Fruit fly (Drosophila melanogaster) whole organism, embryonic: ENCODE data around the gene CG45545.

Source experiments
- Atf6 ChIP-seq: fragments of 200-800 bp; sonication (Bioruptor generic); IDR thresholded peaks from 2 replicates; pipeline ENCODE4 v1.3.6; 2022; ENCODE audit warnings: missing biosample characterization, missing genetic modification characterization
- Bgb ChIP-seq: fragments of 200-800 bp; sonication (Bioruptor generic); IDR thresholded peaks from 2 replicates; pipeline ENCODE4 v1.3.6; 2022; ENCODE audit warnings: missing biosample characterization, missing genetic modification characterization; ENCODE audit not compliant: partially characterized antibody
- Bteb2 ChIP-seq: fragments of 200-800 bp; sonication (Bioruptor generic); optimal IDR thresholded peaks from 2 replicates; lab custom pipeline; 2016; ENCODE audit warnings: missing biosample characterization, missing genetic modification characterization
- CG10543 ChIP-seq: fragments of 200-800 bp; sonication (Bioruptor generic); optimal IDR thresholded peaks from 3 replicates; lab custom pipeline; 2017; ENCODE audit warnings: missing biosample characterization, mild to moderate bottlenecking, missing genetic modification characterization, moderate library complexity
- CG11456 ChIP-seq: fragments of 200-800 bp; sonication (Bioruptor generic); IDR thresholded peaks from 3 replicates; pipeline ENCODE4 v1.3.6; 2022; ENCODE audit warnings: missing biosample characterization, missing genetic modification characterization
- CG12769 ChIP-seq: fragments of 200-800 bp; sonication (Bioruptor generic); optimal IDR thresholded peaks from 2 replicates; lab custom pipeline; 2019; ENCODE audit warnings: missing biosample characterization, mild to moderate bottlenecking, missing genetic modification characterization, moderate library complexity
- CG13296 ChIP-seq: fragments of 200-800 bp; sonication (Bioruptor generic); optimal IDR thresholded peaks from 3 replicates; lab custom pipeline; 2018; ENCODE audit warnings: missing biosample characterization, mild to moderate bottlenecking, missing genetic modification characterization
- CG13894 ChIP-seq: fragments of 200-800 bp; sonication (Bioruptor generic); optimal IDR thresholded peaks from 3 replicates; lab custom pipeline; 2018; ENCODE audit warnings: missing biosample characterization, mild to moderate bottlenecking, missing genetic modification characterization, moderate library complexity
- CG15514 ChIP-seq: fragments of 200-800 bp; sonication (Bioruptor generic); optimal IDR thresholded peaks from 3 replicates; lab custom pipeline; 2017; ENCODE audit warnings: missing biosample characterization, missing genetic modification characterization, mild to moderate bottlenecking, moderate library complexity, missing genetic modification reagents
- CG18599 ChIP-seq: fragments of 200-800 bp; sonication (Bioruptor generic); optimal IDR thresholded peaks from 3 replicates; lab custom pipeline; 2017; ENCODE audit warnings: missing biosample characterization, missing genetic modification characterization, mild to moderate bottlenecking, moderate library complexity, missing genetic modification reagents
- CG34224 ChIP-seq: fragments of 200-800 bp; sonication (Bioruptor generic); IDR thresholded peaks from 3 replicates; pipeline ENCODE4 v1.3.6; 2022; ENCODE audit warnings: missing biosample characterization, missing genetic modification characterization; ENCODE audit not compliant: partially characterized antibody
- CG34422 ChIP-seq: fragments of 200-800 bp; sonication (Bioruptor generic); IDR thresholded peaks from 3 replicates; pipeline ENCODE4 v1.3.6; 2022; ENCODE audit warnings: missing biosample characterization, missing genetic modification characterization
- CG7271 ChIP-seq: fragments of 200-800 bp; sonication (Bioruptor generic); optimal IDR thresholded peaks from 2 replicates; lab custom pipeline; 2018; ENCODE audit warnings: missing biosample characterization, mild to moderate bottlenecking, missing genetic modification characterization, moderate library complexity
- CG8290 ChIP-seq, 3 experiments: fragments of 200-800 bp; sonication (Bioruptor generic); optimal IDR thresholded peaks; 2 replicates each; lab custom pipeline; 2016 to 2019; ENCODE audit warnings: missing biosample characterization in 3 of 3, missing genetic modification characterization in 3 of 3, mild to moderate bottlenecking in 2 of 3, moderate library complexity in 1 of 3
- CG9609 ChIP-seq: fragments of 200-800 bp; sonication (Bioruptor generic); optimal IDR thresholded peaks from 3 replicates; lab custom pipeline; 2016; ENCODE audit warnings: missing biosample characterization, missing genetic modification characterization
- Dbx ChIP-seq: fragments of 200-800 bp; sonication (Bioruptor generic); IDR thresholded peaks from 3 replicates; pipeline ENCODE4 v1.3.6; 2022; ENCODE audit warnings: missing biosample characterization, missing genetic modification characterization
- ERR ChIP-seq: fragments of 200-800 bp; sonication (Bioruptor generic); optimal IDR thresholded peaks from 2 replicates; lab custom pipeline; 2016; ENCODE audit warnings: missing biosample characterization, missing genetic modification characterization
- Fer1 ChIP-seq: fragments of 200-800 bp; sonication (Bioruptor generic); optimal IDR thresholded peaks from 2 replicates; lab custom pipeline; 2017; ENCODE audit warnings: missing biosample characterization, mild to moderate bottlenecking, missing genetic modification characterization
- GATAe ChIP-seq: fragments of 200-800 bp; sonication (Bioruptor generic); conservative IDR thresholded peaks from 2 replicates; pipeline ENCODE4 v1.3.6; 2022; ENCODE audit warnings: missing biosample characterization, missing genetic modification characterization
- HmgZ ChIP-seq: fragments of 200-800 bp; sonication (Bioruptor generic); optimal IDR thresholded peaks from 2 replicates; lab custom pipeline; 2018; ENCODE audit warnings: missing biosample characterization, mild to moderate bottlenecking, missing genetic modification characterization
- Jarid2 ChIP-seq: fragments of 200-800 bp; sonication (Bioruptor generic); optimal IDR thresholded peaks from 3 replicates; lab custom pipeline; 2017; ENCODE audit warnings: mild to moderate bottlenecking, missing biosample characterization, missing genetic modification reagents, missing genetic modification characterization
- Meics ChIP-seq: fragments of 200-800 bp; sonication (Bioruptor generic); optimal IDR thresholded peaks from 2 replicates; lab custom pipeline; 2017; ENCODE audit warnings: missing biosample characterization, mild to moderate bottlenecking, missing genetic modification characterization
- NK7.1 ChIP-seq: fragments of 200-800 bp; sonication (Bioruptor generic); optimal IDR thresholded peaks from 3 replicates; lab custom pipeline; 2016; ENCODE audit warnings: missing biosample characterization, missing genetic modification characterization
- Pdp1 ChIP-seq, 2 experiments: fragments of 200-800 bp; sonication (Bioruptor generic); optimal IDR thresholded peaks; 3 replicates each; lab custom pipeline; 2016; ENCODE audit warnings: missing biosample characterization in 2 of 2, missing genetic modification characterization in 2 of 2, mild to moderate bottlenecking in 1 of 2, moderate library complexity in 1 of 2
- Rfx ChIP-seq: fragments of 200-800 bp; sonication (Bioruptor generic); IDR thresholded peaks from 2 replicates; pipeline ENCODE4 v1.3.6; 2022; ENCODE audit warnings: missing biosample characterization, missing genetic modification characterization
- abd-A ChIP-seq: fragments of 200-800 bp; sonication (Bioruptor generic); optimal IDR thresholded peaks from 3 replicates; lab custom pipeline; 2019; ENCODE audit warnings: missing biosample characterization, mild to moderate bottlenecking, missing genetic modification characterization, moderate library complexity
- chinmo ChIP-seq: fragments of 200-800 bp; sonication (Bioruptor generic); IDR thresholded peaks from 4 replicates; pipeline ENCODE4 v1.3.6; 2022; ENCODE audit warnings: missing biosample characterization, missing genetic modification characterization; ENCODE audit not compliant: partially characterized antibody
- crp ChIP-seq, 2 experiments: fragments of 200-800 bp; sonication (Bioruptor generic); optimal IDR thresholded peaks; 2 replicates in 1 of 2; 3 replicates in 1 of 2; lab custom pipeline; 2017; ENCODE audit warnings: missing biosample characterization in 2 of 2, missing genetic modification characterization in 2 of 2, mild to moderate bottlenecking in 1 of 2, moderate library complexity in 1 of 2
- dysf ChIP-seq: fragments of 200-800 bp; sonication (Bioruptor generic); IDR thresholded peaks from 3 replicates; pipeline ENCODE4 v1.3.6; 2022; ENCODE audit warnings: missing biosample characterization, missing genetic modification characterization
- exex ChIP-seq: fragments of 200-800 bp; sonication (Bioruptor generic); optimal IDR thresholded peaks from 4 replicates; lab custom pipeline; 2018; ENCODE audit warnings: missing biosample characterization, mild to moderate bottlenecking, missing genetic modification characterization, moderate library complexity
- grau ChIP-seq: fragments of 200-800 bp; optimal IDR thresholded peaks from 3 replicates; lab custom pipeline; 2019; ENCODE audit warnings: missing biosample characterization, mild to moderate bottlenecking, missing genetic modification characterization, moderate library complexity
- grn ChIP-seq: fragments of 200-800 bp; sonication (Bioruptor generic); optimal IDR thresholded peaks from 3 replicates; lab custom pipeline; 2017; ENCODE audit warnings: missing biosample characterization, missing genetic modification characterization
- gro ChIP-seq: fragments of 200-800 bp; sonication (Bioruptor generic); optimal IDR thresholded peaks from 2 replicates; lab custom pipeline; 2016; ENCODE audit warnings: missing biosample characterization, missing genetic modification characterization
- kay ChIP-seq: fragments of 200-800 bp; sonication (Bioruptor generic); optimal IDR thresholded peaks from 2 replicates; lab custom pipeline; 2016; ENCODE audit warnings: missing biosample characterization, missing genetic modification characterization
- lbe ChIP-seq: fragments of 200-800 bp; sonication (Bioruptor generic); optimal IDR thresholded peaks from 2 replicates; lab custom pipeline; 2016; ENCODE audit warnings: missing biosample characterization, mild to moderate bottlenecking, missing genetic modification characterization
- psq ChIP-seq: fragments of 200-800 bp; sonication (Bioruptor generic); optimal IDR thresholded peaks from 2 replicates; lab custom pipeline; 2017; ENCODE audit warnings: missing biosample characterization, missing genetic modification characterization
- sd ChIP-seq: fragments of 200-800 bp; sonication (Bioruptor generic); optimal IDR thresholded peaks from 3 replicates; lab custom pipeline; 2018; ENCODE audit warnings: missing biosample characterization, mild to moderate bottlenecking, missing genetic modification characterization, moderate library complexity
- sens ChIP-seq: fragments of 200-800 bp; sonication (Bioruptor generic); peaks from one replicate; lab custom pipeline; 2016; ENCODE audit warnings: missing biosample characterization, missing genetic modification characterization
- stc ChIP-seq: fragments of 200-800 bp; sonication (Bioruptor generic); IDR thresholded peaks from 2 replicates; pipeline ENCODE4 v1.3.6; 2022; ENCODE audit warnings: missing biosample characterization, missing genetic modification characterization

Gene CG45545

dm6 chr3R:7504989-7505761 lies 46.6 kb upstream of the CG45545 start, which contains the start of gene alpha-Est9 (continued):
- TF ChIP-seq CG34224 (0 out of 3 replicates have a peak, but pooled peaks have one; percentile 22), HmgZ (tag; lab: Kevin White, UChicago) (peak; percentile 11), CG18599 (GFP tag; lab: Kevin White, UChicago) (peak; percentile 30), CG12769 (peak; percentile 57), CG13894 (tag; lab: Kevin White, UChicago) (peak; percentile 95), abd-A (tag; lab: Kevin White, UChicago) (peak; percentile 50), crp (GFP tag; optimal IDR thresholded peaks at IDR 0.05; lab: Kevin White, UChicago) (no peak), CG8290 (GFP tag; optimal IDR thresholded peaks at IDR 0.05; lab: Kevin White, UChicago) (no peak), CG8290 (tag; optimal IDR thresholded peaks at IDR 0.05; lab: Kevin White, UChicago) (peak in 1 of 2 experiments; percentile 74), Fer1 (GFP tag; lab: Kevin White, UChicago) (peak; percentile 45), gro (peak; percentile 23), kay (GFP tag; lab: Kevin White, UChicago) (peak; percentile 44), GATAe (GFP tag; lab: Robert Waterston, UW) (peak; percentile 8; the same call in 1 of the 2 replicates), sens (GFP tag; lab: Kevin White, UChicago) (peak; percentile 63), psq (GFP tag; lab: Kevin White, UChicago) (no peak), NK7.1 (GFP tag; lab: Kevin White, UChicago) (no peak), lbe (GFP tag; lab: Kevin White, UChicago) (peak; percentile 25), Meics (GFP tag; lab: Kevin White, UChicago) (peak; percentile 29), exex (peak; percentile 96), Pdp1 (GFP tag; optimal IDR thresholded peaks at IDR 0.05; lab: Kevin White, UChicago) (peak in 1 of 2 experiments; percentile 38), grau (tag; lab: Kevin White, UChicago) (peak; percentile 11), Bgb (GFP tag; lab: Robert Waterston, UW) (peak; percentile 48; the same call in 1 of the 2 replicates), sd (tag; lab: Kevin White, UChicago) (peak; percentile 38), grn (GFP tag; lab: Kevin White, UChicago) (peak; percentile 65), Dbx (peak; percentile 65; the same call in 2 of the 3 replicates), Jarid2 (GFP tag; lab: Kevin White, UChicago) (peak; percentile 85), CG9609 (GFP tag; lab: Kevin White, UChicago) (no peak), dysf (GFP tag; lab: Robert Waterston, UW) (peak; percentile 25; the same call in 1 of the 3 replicates), stc (GFP tag; lab: Robert Waterston, UW) (no peak), Bteb2 (GFP tag; lab: Kevin White, UChicago) (no peak), CG13296 (GFP tag; lab: Kevin White, UChicago) (peak; percentile 8), CG15514 (GFP tag; lab: Kevin White, UChicago) (peak; percentile 27), Rfx (peak; percentile 50; the same call in 1 of the 2 replicates), ERR (GFP tag; lab: Kevin White, UChicago) (no peak), Atf6 (0 out of 2 replicates have a peak, but pooled peaks have one; percentile 31), CG7271 (tag; lab: Kevin White, UChicago) (no peak), CG11456 (GFP tag; lab: Robert Waterston, UW) (no peak), CG10543 (GFP tag; lab: Kevin White, UChicago) (peak; percentile 47), CG34422 (GFP tag; lab: Robert Waterston, UW) (no peak), chinmo (peak; percentile 87; the same call in 3 of the 4 replicates)
- TF ChIP-seq, all 482 proteins: peak for 57
